Worm (Caenorhabditis elegans) whole organism, early embryonic: ENCODE data around the gene Y104H12D.2.

Experiments
- B0310.2 ChIP-seq: sonication (generic microtip); optimal IDR thresholded peaks from 2 replicates; lab custom pipeline; 2016; ENCODE audit warnings: mild to moderate bottlenecking, missing genetic modification characterization, missing compliant biosample characterization
- F13C5.2 ChIP-seq: sonication (generic microtip); optimal IDR thresholded peaks from 2 replicates; lab custom pipeline; 2017; ENCODE audit warnings: mild to moderate bottlenecking, missing genetic modification characterization, inconsistent platforms, missing compliant biosample characterization
- aly-1 ChIP-seq: sonication (generic microtip); optimal IDR thresholded peaks from 2 replicates; lab custom pipeline; 2016; ENCODE audit warnings: missing genetic modification characterization, missing compliant biosample characterization
- ama-1 ChIP-seq: fragments of 150-350 bp; optimal IDR thresholded peaks from 2 replicates; lab custom pipeline; 2014
- ceh-13 ChIP-seq: fragments of 200-800 bp; sonication (Bioruptor generic); optimal IDR thresholded peaks from 2 replicates; lab custom pipeline; 2018; ENCODE audit warnings: mild to moderate bottlenecking, missing genetic modification characterization, missing compliant biosample characterization
- ceh-36 ChIP-seq: sonication (generic microtip); optimal IDR thresholded peaks from 2 replicates; lab custom pipeline; 2016; ENCODE audit warnings: missing genetic modification characterization, inconsistent platforms, missing compliant biosample characterization
- ets-7 ChIP-seq: sonication (generic microtip); optimal IDR thresholded peaks from 2 replicates; lab custom pipeline; 2016; ENCODE audit warnings: missing genotype, missing genetic modification characterization, missing compliant biosample characterization
- flt-1 ChIP-seq: fragments of 200-800 bp; sonication (Bioruptor generic); IDR thresholded peaks from 2 replicates; pipeline ENCODE4 v1.3.6; 2022; ENCODE audit warnings: missing genetic modification characterization, missing compliant biosample characterization
- hmbx-1 ChIP-seq: sonication (generic microtip); optimal IDR thresholded peaks from 2 replicates; lab custom pipeline; 2016; ENCODE audit warnings: mild to moderate bottlenecking, missing genetic modification characterization, missing compliant biosample characterization
- hmg-4 ChIP-seq: fragments of 200-800 bp; sonication (Bioruptor generic); optimal IDR thresholded peaks from 2 replicates; lab custom pipeline; 2018; ENCODE audit warnings: mild to moderate bottlenecking, missing genetic modification characterization, missing compliant biosample characterization
- hnd-1 ChIP-seq: sonication (generic microtip); optimal IDR thresholded peaks from 2 replicates; lab custom pipeline; 2016; ENCODE audit warnings: missing genetic modification characterization, missing compliant biosample characterization
- pes-1 ChIP-seq: fragments of 200-800 bp; sonication (Bioruptor generic); IDR thresholded peaks from 2 replicates; pipeline ENCODE4 v1.3.6; 2022; ENCODE audit warnings: missing genetic modification reagents, missing genetic modification characterization, missing compliant biosample characterization
- scrt-1 ChIP-seq: fragments of 200-800 bp; sonication (Bioruptor generic); IDR thresholded peaks from 2 replicates; pipeline ENCODE4 v1.3.6; 2022; ENCODE audit warnings: missing genetic modification characterization, missing compliant biosample characterization
- sea-1 ChIP-seq: fragments of 200-800 bp; sonication (Bioruptor generic); conservative IDR thresholded peaks from 2 replicates; pipeline ENCODE4 v1.3.6; 2022; ENCODE audit warnings: missing genetic modification characterization, missing compliant biosample characterization
- tbx-11 ChIP-seq: fragments of 200-800 bp; sonication (Bioruptor generic); IDR thresholded peaks from 2 replicates; pipeline ENCODE4 v1.3.6; 2022; ENCODE audit warnings: missing genetic modification characterization, missing compliant biosample characterization
- tbx-37 ChIP-seq: fragments of 200-800 bp; sonication (Bioruptor generic); conservative IDR thresholded peaks from 2 replicates; pipeline ENCODE4 v1.3.6; 2022; ENCODE audit warnings: missing genetic modification reagents, missing genetic modification characterization, missing compliant biosample characterization
- tra-4 ChIP-seq: sonication (generic microtip); optimal IDR thresholded peaks from 2 replicates; lab custom pipeline; 2017; ENCODE audit warnings: missing genetic modification characterization, missing compliant biosample characterization

The Y104H12D.2 gene

DNA sequence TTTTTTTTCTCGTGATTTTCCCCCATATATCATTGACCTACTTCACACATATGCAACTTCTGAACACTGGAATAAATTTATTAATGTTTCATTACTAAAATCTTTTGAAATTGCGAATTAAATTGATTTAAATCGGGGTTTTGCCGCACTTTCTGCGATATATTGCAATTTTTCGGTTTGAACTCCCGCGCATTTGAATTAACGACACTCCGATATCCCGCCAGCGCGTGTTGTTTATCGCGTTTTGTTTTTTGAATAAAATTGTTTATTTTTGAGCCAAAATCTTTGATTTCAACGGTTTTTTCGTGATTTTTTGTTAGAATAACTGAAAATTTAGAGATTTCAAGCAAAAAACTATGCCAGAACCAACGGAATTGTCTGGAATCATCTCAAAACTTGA, at the start of gene Y104H12D.2:
Gene Y104H12D.2 (plus strand): TSS at position 340 of the 400 bp plus-strand sequence.
- TF ChIP-seq sea-1 (no peak), tra-4 (tag; lab: Kevin White, UChicago) (no peak), ceh-36 (no peak), tbx-37 (GFP tag; lab: Robert Waterston, UW) (no peak), hmbx-1 (tag; lab: Kevin White, UChicago) (no peak), hmg-4 (GFP tag; lab: Kevin White, UChicago) (no peak), pes-1 (GFP tag; lab: Robert Waterston, UW) (no peak), flt-1 (GFP tag; lab: Robert Waterston, UW) (no peak), B0310.2 (tag; lab: Kevin White, UChicago) (no peak), ceh-13 (GFP tag; lab: Kevin White, UChicago) (no peak), scrt-1 (no peak), ama-1 (no peak)

- TF ChIP-seq ama-1 (no peak), ceh-13 (GFP tag; lab: Kevin White, UChicago) (no peak), F13C5.2 (no peak), scrt-1 (no peak), flt-1 (GFP tag; lab: Robert Waterston, UW) (no peak), tbx-37 (GFP tag; lab: Robert Waterston, UW) (no peak), hnd-1 (tag; lab: Kevin White, UChicago) (no peak), hmbx-1 (tag; lab: Kevin White, UChicago) (no peak), sea-1 (no peak), tra-4 (tag; lab: Kevin White, UChicago) (no peak), ceh-36 (no peak), pes-1 (GFP tag; lab: Robert Waterston, UW) (no peak), ets-7 (tag; lab: Kevin White, UChicago) (no peak), hmg-4 (GFP tag; lab: Kevin White, UChicago) (no peak), B0310.2 (tag; lab: Kevin White, UChicago) (no peak), aly-1 (tag; lab: Kevin White, UChicago) (no peak), tbx-11 (GFP tag; lab: Robert Waterston, UW) (no peak)
These were observed 41.2 kb upstream of the Y104H12D.2 start, which contains the start of gene C44B12.6 for ce11 chrIV:1136658-1137057. Gene C44B12.6 (minus strand): TSS chrIV:1136758.

- TF ChIP-seq hmbx-1 (tag; lab: Kevin White, UChicago) (no peak), scrt-1 (no peak), pes-1 (GFP tag; lab: Robert Waterston, UW) (no peak), tbx-11 (GFP tag; lab: Robert Waterston, UW) (no peak), ets-7 (tag; lab: Kevin White, UChicago) (no peak), aly-1 (tag; lab: Kevin White, UChicago) (no peak), hnd-1 (tag; lab: Kevin White, UChicago) (no peak), sea-1 (no peak), tra-4 (tag; lab: Kevin White, UChicago) (no peak), ama-1 (no peak), ceh-36 (no peak), B0310.2 (tag; lab: Kevin White, UChicago) (no peak), tbx-37 (GFP tag; lab: Robert Waterston, UW) (no peak), flt-1 (GFP tag; lab: Robert Waterston, UW) (no peak), ceh-13 (GFP tag; lab: Kevin White, UChicago) (no peak), hmg-4 (GFP tag; lab: Kevin White, UChicago) (no peak), F13C5.2 (no peak)
These were observed 30.2 kb upstream of the Y104H12D.2 start for ce11 chrIV:1147594-1147993.

DNA sequence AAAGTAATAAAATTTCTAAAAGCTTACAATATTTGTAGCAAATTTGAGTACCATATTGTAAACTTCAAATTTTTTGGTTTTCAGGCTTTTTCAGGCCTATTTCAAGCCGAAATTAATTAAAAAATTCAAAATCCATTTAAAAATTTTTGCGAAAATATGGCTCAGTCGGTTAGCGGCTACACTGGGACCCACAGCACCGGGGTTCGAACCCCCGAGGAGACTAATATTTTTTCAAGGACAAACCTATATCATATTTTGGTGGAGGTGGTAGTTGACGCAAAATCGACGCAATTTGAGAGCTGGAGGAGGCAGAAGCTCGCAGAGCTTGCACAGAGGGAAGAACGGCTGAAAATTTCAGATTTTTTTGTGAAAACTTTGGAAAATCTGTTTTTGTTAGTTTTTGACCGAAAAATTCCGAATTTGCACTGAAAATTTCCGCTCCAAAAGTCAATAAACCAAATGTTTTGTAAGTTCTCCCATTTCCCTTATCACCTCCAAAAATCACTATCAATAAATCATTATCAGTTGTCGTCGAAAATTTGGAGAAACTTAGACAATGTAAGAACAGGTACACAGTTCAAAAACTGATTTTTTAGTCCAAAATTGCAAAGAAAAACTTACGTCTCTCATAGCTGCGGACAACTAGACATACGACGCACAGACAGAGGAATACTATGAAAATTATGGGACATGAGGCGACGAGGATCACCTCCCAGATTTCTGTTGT, 29.2 kb upstream of the Y104H12D.2 start:
- no peak for TF ChIP-seq hmbx-1 (tag; lab: Kevin White, UChicago)
- TF ChIP-seq tbx-37 (GFP tag; lab: Robert Waterston, UW): no peak
- no peak for TF ChIP-seq ceh-13 (GFP tag; lab: Kevin White, UChicago)
- TF ChIP-seq ama-1: no peak
- no peak for TF ChIP-seq sea-1
- TF ChIP-seq hnd-1 (tag; lab: Kevin White, UChicago): no peak
- TF ChIP-seq aly-1 (tag; lab: Kevin White, UChicago): no peak

DNA sequence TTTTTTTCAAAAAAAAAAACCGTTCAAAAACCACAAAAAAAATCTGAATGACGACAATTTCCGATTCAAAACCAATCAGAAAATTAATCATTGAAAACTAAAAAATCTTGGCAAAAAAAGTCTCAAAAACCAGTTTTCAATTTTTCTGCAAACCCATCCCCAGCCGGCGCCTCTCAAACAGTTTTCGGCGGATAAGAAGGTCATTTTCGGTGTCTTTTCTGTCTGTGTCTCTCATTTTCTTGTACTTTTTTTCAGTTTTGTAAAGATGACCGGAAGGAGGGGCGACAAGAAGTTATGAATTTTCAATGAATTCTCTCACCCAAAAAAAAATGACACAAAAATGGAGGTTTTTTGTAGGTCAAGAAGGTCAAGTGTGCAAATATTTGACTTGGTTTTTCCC, 22.6 kb upstream of the Y104H12D.2 start:
- TF ChIP-seq pes-1 (GFP tag; lab: Robert Waterston, UW) (no peak), scrt-1 (no peak), flt-1 (GFP tag; lab: Robert Waterston, UW) (no peak), tbx-11 (GFP tag; lab: Robert Waterston, UW) (no peak), ceh-13 (GFP tag; lab: Kevin White, UChicago) (no peak), tbx-37 (GFP tag; lab: Robert Waterston, UW) (no peak), hnd-1 (tag; lab: Kevin White, UChicago) (no peak), tra-4 (tag; lab: Kevin White, UChicago) (no peak), sea-1 (no peak), ama-1 (no peak)

- no peak for TF ChIP-seq ceh-13 (GFP tag; lab: Kevin White, UChicago)
- TF ChIP-seq flt-1 (GFP tag; lab: Robert Waterston, UW): no peak
- no peak for TF ChIP-seq tbx-37 (GFP tag; lab: Robert Waterston, UW)
- no peak for TF ChIP-seq hmg-4 (GFP tag; lab: Kevin White, UChicago)
These were observed 19.9 kb upstream of the Y104H12D.2 start, which contains the start of gene C50A2.3 for ce11 chrIV:1157928-1158327. Gene C50A2.3 (minus strand): TSS chrIV:1158028.

DNA sequence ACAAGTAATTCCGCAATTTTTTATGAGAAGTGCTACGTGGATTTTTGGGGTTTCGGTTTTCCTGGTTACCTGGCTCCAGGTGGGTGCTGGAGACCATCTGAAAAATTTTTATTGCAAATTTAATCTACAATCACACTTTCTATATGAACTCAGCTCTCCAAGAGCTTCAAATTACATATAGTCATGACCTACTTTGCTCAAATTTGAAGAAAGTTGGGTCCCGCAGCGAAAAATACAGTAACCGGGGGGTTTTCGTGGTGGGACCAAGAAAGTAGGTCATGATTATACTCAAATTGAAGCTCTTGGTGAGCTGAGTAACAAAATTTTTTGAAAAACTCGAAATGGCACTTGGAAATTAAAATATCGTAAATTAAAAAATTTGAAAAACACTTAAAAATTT, 17.4 kb upstream of the Y104H12D.2 start, which contains the start of gene ets-8:
Gene ets-8 (minus strand): TSS at position 101 of the 400 bp plus-strand sequence.
- TF ChIP-seq tbx-37 (GFP tag; lab: Robert Waterston, UW) (no peak), hnd-1 (tag; lab: Kevin White, UChicago) (no peak), hmg-4 (GFP tag; lab: Kevin White, UChicago) (no peak), ceh-13 (GFP tag; lab: Kevin White, UChicago) (no peak), aly-1 (tag; lab: Kevin White, UChicago) (no peak), tbx-11 (GFP tag; lab: Robert Waterston, UW) (no peak), ama-1 (no peak), flt-1 (GFP tag; lab: Robert Waterston, UW) (no peak), ets-7 (tag; lab: Kevin White, UChicago) (no peak), ceh-36 (no peak), hmbx-1 (tag; lab: Kevin White, UChicago) (no peak), B0310.2 (tag; lab: Kevin White, UChicago) (no peak), sea-1 (no peak), F13C5.2 (no peak), scrt-1 (no peak), tra-4 (tag; lab: Kevin White, UChicago) (no peak), pes-1 (GFP tag; lab: Robert Waterston, UW) (no peak)
